Fruit fly (Drosophila melanogaster) S2 (cell line): ENCODE results near the gene CG10182.

Source experiments
- CG8478 ChIP-seq: fragments of >200 bp; optimal IDR thresholded peaks from 2 replicates; lab custom pipeline; 2018
- CTCF ChIP-seq, 2 experiments: fragments of >200 bp; optimal IDR thresholded peaks; 2 replicates each; lab custom pipeline; 2018

dm6 chr3R:23592669-23593068 is 3.0 kb upstream of the CG10182 start, which contains the start of gene CG33337:
- TF ChIP-seq CG8478 (lab: Kevin White, UChicago) (no peak), CTCF (optimal IDR thresholded peaks at IDR 0.05; lab: Kevin White, UChicago) (no peak)
